Worm (Caenorhabditis elegans): Measurements from ENCODE around the gene K08F11.1.

DNA sequence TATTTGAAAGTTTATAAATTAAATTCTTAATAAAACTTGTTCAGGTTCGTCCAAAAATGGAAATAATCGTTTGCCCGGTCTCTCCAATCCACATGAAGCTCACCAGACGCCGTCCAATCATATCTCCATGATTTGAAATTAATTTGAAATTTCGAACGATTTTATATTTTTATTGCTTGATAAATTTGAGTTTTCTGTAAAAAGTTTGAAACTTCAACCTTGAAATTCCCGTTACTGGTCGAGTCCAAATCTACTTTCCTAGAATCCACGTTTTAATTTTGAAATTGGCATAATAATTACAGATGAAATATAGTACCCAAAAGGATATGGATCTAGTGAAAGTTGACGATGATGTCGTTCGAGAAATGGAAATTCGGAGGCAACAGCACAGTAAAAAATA is 39.8 kb downstream of the K08F11.1 start, which contains the start of gene npp-26:
- TF ChIP-seq T22C8.4 (GFP tag; IDR thresholded peaks at IDR 0.05): no peak
- TF ChIP-seq ztf-23 (GFP tag; IDR thresholded peaks at IDR 0.05): no peak
- no peak for TF ChIP-seq tab-1 (GFP tag; IDR thresholded peaks at IDR 0.05)
- TF ChIP-seq med-1 (GFP tag; optimal IDR thresholded peaks at IDR 0.05; ENCODE audit: insufficient read depth): no peak
- no peak for TF ChIP-seq cog-1 (tag; optimal IDR thresholded peaks at IDR 0.05)
- TF ChIP-seq flt-1 (GFP tag; IDR thresholded peaks at IDR 0.05): no peak
- TF ChIP-seq ztf-29 (GFP tag; IDR thresholded peaks at IDR 0.05): no peak

Measured in whole organism, midembryonic.